Fruit fly (Drosophila melanogaster): ENCODE results near the gene CG32052.
A peak's percentile ranks its signal among the peaks of the same experiment; 100 is the strongest.

- TF ChIP-seq tj (GFP tag; optimal IDR thresholded peaks at IDR 0.05) (peak; percentile 38), cnc (optimal IDR thresholded peaks at IDR 0.05) (no peak), CG7101 (tag; optimal IDR thresholded peaks at IDR 0.05) (peak; percentile 82), Crg-1 (GFP tag; optimal IDR thresholded peaks at IDR 0.05) (peak; percentile 41), CG12768 (GFP tag; optimal IDR thresholded peaks at IDR 0.05) (peak; percentile 60), CG1620 (GFP tag; optimal IDR thresholded peaks at IDR 0.05) (peak; percentile 28), pad (GFP tag; optimal IDR thresholded peaks at IDR 0.05) (peak; percentile 46), ovo (GFP tag; optimal IDR thresholded peaks at IDR 0.05) (no peak), kay (GFP tag; ENCODE audit: borderline replicate concordance) (no peak), Hr96 (GFP tag; optimal IDR thresholded peaks at IDR 0.05) (peak; percentile 80), CG11617 (GFP tag; optimal IDR thresholded peaks at IDR 0.05) (peak; percentile 40), CG7045 (GFP tag; optimal IDR thresholded peaks at IDR 0.05) (peak; percentile 66)
Observed at dm6 chr3L:9855784-9856426, 69.1 kb downstream of the CG32052 start.
